Fruit fly (Drosophila melanogaster): ENCODE results near the gene Pgant6.

- TF ChIP-seq toy (GFP tag; IDR thresholded peaks at IDR 0.05) (no peak; the same call in 1 of the 2 replicates), CG2875 (GFP tag; optimal IDR thresholded peaks at IDR 0.05) (no peak), ac (GFP tag; optimal IDR thresholded peaks at IDR 0.05) (no peak), usp (GFP tag; optimal IDR thresholded peaks at IDR 0.05) (no peak), pita (GFP tag; optimal IDR thresholded peaks at IDR 0.05) (no peak), aop (GFP tag; IDR thresholded peaks at IDR 0.05) (no peak), E2f1 (GFP tag; IDR thresholded peaks at IDR 0.05) (0 out of 2 replicates have a peak, but pooled peaks have one; percentile 10), CG2116 (GFP tag; optimal IDR thresholded peaks at IDR 0.05) (peak; percentile 98), CG13296 (GFP tag; optimal IDR thresholded peaks at IDR 0.05) (peak; percentile 37)
These were observed 15.6 kb upstream of the Pgant6 start, which contains the start of the genes Mrtf and Non2 for dm6 chr3L:2766269-2767088.

All from whole organism, embryonic.